Worm (Caenorhabditis elegans) whole organism, L4 larva: ENCODE results near the gene T25D1.1.
"Not testable (repeated sequence)": the region's sequence is repeated elsewhere in the genome, so short reads cannot be mapped to it uniquely, and the experiment has no call there.

ENCODE experiments used
- ctbp-1 ChIP-seq: fragments of 200-800 bp; sonication (Bioruptor generic); IDR thresholded peaks from 2 replicates; pipeline ENCODE4 v1.3.6; 2022; ENCODE audit warnings: missing genetic modification reagents, missing genetic modification characterization, missing compliant biosample characterization
- fkh-10 ChIP-seq: fragments of 150-350 bp; optimal IDR thresholded peaks from 2 replicates; lab custom pipeline; 2014; ENCODE audit warnings: missing biosample characterization, missing genetic modification reagents, missing genetic modification characterization

DNA sequence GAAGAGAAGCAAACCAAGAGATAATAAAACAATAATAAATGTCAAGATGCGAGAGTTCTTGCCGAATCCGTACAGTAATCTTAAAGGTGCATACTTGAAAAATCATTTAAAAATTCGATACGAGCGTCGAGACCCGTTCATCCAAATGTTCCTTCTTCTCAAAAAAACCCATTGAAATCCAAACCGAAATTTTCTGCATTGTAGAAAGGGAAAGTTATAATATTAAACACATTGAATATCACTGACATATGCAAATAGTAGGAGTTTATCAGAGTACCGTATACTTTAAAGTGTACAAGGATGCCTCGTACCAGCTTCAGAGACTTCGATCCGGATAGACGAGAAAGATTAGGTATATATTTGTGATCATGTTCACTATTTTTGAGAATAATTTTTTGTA lies 4.4 kb upstream of the T25D1.1 start, which contains the start of gene T25D1.2:
- TF ChIP-seq fkh-10 (GFP tag; lab: Kevin White, UChicago); ctbp-1 (GFP tag; lab: Robert Waterston, UW): not testable (repeated sequence)
